Worm (Caenorhabditis elegans) whole organism, mixed stage, embryonic: ENCODE results near the gene C49F5.13.

Source experiments
- M03D4.4 ChIP-seq: sonication (generic microtip); optimal IDR thresholded peaks from 2 replicates; lab custom pipeline; 2017; ENCODE audit warnings: mild to moderate bottlenecking, missing genetic modification characterization, missing compliant biosample characterization
- bed-3 ChIP-seq: fragments of 200-800 bp; sonication (Bioruptor generic); optimal IDR thresholded peaks from 3 replicates; lab custom pipeline; 2018; ENCODE audit warnings: mild to moderate bottlenecking, missing genetic modification characterization, moderate library complexity, missing compliant biosample characterization
- blmp-1 ChIP-seq: fragments of 150-350 bp; optimal IDR thresholded peaks from 2 replicates; lab custom pipeline; 2014; ENCODE audit warnings: missing biosample characterization, missing genetic modification characterization
- ceh-39 ChIP-seq: fragments of 150-350 bp; optimal IDR thresholded peaks from 2 replicates; lab custom pipeline; 2014; ENCODE audit warnings: missing biosample characterization, missing genetic modification characterization
- ceh-43 ChIP-seq: fragments of 200-800 bp; sonication (Bioruptor generic); optimal IDR thresholded peaks from 2 replicates; lab custom pipeline; 2018; ENCODE audit warnings: mild to moderate bottlenecking, missing genetic modification characterization, moderate library complexity, missing compliant biosample characterization
- ceh-83 ChIP-seq: fragments of 200-800 bp; sonication (Bioruptor generic); optimal IDR thresholded peaks from 2 replicates; lab custom pipeline; 2018; ENCODE audit warnings: mild to moderate bottlenecking, missing genetic modification characterization, missing compliant biosample characterization
- ces-1 ChIP-seq: fragments of 150-350 bp; optimal IDR thresholded peaks from 2 replicates; lab custom pipeline; 2014; ENCODE audit warnings: missing biosample characterization, missing genetic modification reagents, missing genetic modification characterization
- cnd-1 ChIP-seq: fragments of 200-800 bp; sonication (Bioruptor generic); optimal IDR thresholded peaks from 2 replicates; lab custom pipeline; 2018; ENCODE audit warnings: mild to moderate bottlenecking, missing genetic modification characterization, missing compliant biosample characterization
- drap-1 ChIP-seq: fragments of 200-800 bp; sonication (Bioruptor generic); optimal IDR thresholded peaks from 3 replicates; lab custom pipeline; 2018; ENCODE audit warnings: mild to moderate bottlenecking, missing genetic modification characterization, missing compliant biosample characterization
- elt-1 ChIP-seq: sonication (generic microtip); optimal IDR thresholded peaks from 2 replicates; lab custom pipeline; 2017; ENCODE audit warnings: missing genetic modification characterization, mild to moderate bottlenecking, missing compliant biosample characterization, antibody characterized with exemption, moderate library complexity, borderline replicate concordance; ENCODE audit not compliant: insufficient read depth
- elt-3 ChIP-seq: fragments of 150-350 bp; optimal IDR thresholded peaks from 2 replicates; lab custom pipeline; 2014; ENCODE audit warnings: missing biosample characterization, missing genetic modification characterization
- flh-1 ChIP-seq: fragments of 200-800 bp; sonication (Bioruptor generic); optimal IDR thresholded peaks from 2 replicates; lab custom pipeline; 2018; ENCODE audit warnings: mild to moderate bottlenecking, missing genetic modification characterization, moderate library complexity, missing compliant biosample characterization
- ham-2 ChIP-seq: fragments of 200-800 bp; sonication (Bioruptor generic); optimal IDR thresholded peaks from 2 replicates; lab custom pipeline; 2018; ENCODE audit warnings: mild to moderate bottlenecking, missing genetic modification characterization, missing compliant biosample characterization
- hlh-1 ChIP-seq: fragments of 150-350 bp; optimal IDR thresholded peaks from 2 replicates; lab custom pipeline; 2014; ENCODE audit warnings: missing biosample characterization, missing genetic modification reagents, missing genetic modification characterization
- lin-13 ChIP-seq: fragments of 150-350 bp; optimal IDR thresholded peaks from 2 replicates; lab custom pipeline; 2014; ENCODE audit warnings: missing biosample characterization, missing genetic modification characterization
- lin-32 ChIP-seq: fragments of 200-800 bp; sonication (Bioruptor generic); optimal IDR thresholded peaks from 2 replicates; lab custom pipeline; 2018; ENCODE audit warnings: mild to moderate bottlenecking, missing genetic modification characterization, missing compliant biosample characterization
- lsy-2 ChIP-seq: fragments of 150-350 bp; optimal IDR thresholded peaks from 2 replicates; lab custom pipeline; 2014; ENCODE audit warnings: missing biosample characterization, missing genetic modification characterization
- mab-5 ChIP-seq: fragments of 150-350 bp; optimal IDR thresholded peaks from 2 replicates; lab custom pipeline; 2014; ENCODE audit warnings: missing biosample characterization, missing genetic modification characterization
- mep-1 ChIP-seq: fragments of 150-350 bp; optimal IDR thresholded peaks from 2 replicates; lab custom pipeline; 2017; ENCODE audit warnings: missing biosample characterization, missing genetic modification reagents, missing genetic modification characterization, inconsistent platforms
- mls-2 ChIP-seq: sonication (generic microtip); optimal IDR thresholded peaks from 2 replicates; lab custom pipeline; 2016; ENCODE audit warnings: mild to moderate bottlenecking, missing genetic modification characterization, moderate library complexity, missing compliant biosample characterization
- nhr-12 ChIP-seq: fragments of 150-350 bp; optimal IDR thresholded peaks from 2 replicates; lab custom pipeline; 2014; ENCODE audit warnings: missing biosample characterization, missing genetic modification characterization
- nhr-2 ChIP-seq: fragments of 150-350 bp; optimal IDR thresholded peaks from 2 replicates; lab custom pipeline; 2014; ENCODE audit warnings: missing biosample characterization, missing genetic modification characterization
- nhr-237 ChIP-seq: fragments of 150-350 bp; optimal IDR thresholded peaks from 2 replicates; lab custom pipeline; 2014; ENCODE audit warnings: missing biosample characterization, missing genetic modification characterization
- nhr-28 ChIP-seq: fragments of 150-350 bp; optimal IDR thresholded peaks from 2 replicates; lab custom pipeline; 2014; ENCODE audit warnings: missing biosample characterization, missing genetic modification characterization
- nhr-76 ChIP-seq: sonication (generic microtip); optimal IDR thresholded peaks from 2 replicates; lab custom pipeline; 2017; ENCODE audit warnings: missing biosample characterization, missing genetic modification characterization
- pha-4 ChIP-seq: fragments of 150-350 bp; optimal IDR thresholded peaks from 2 replicates; lab custom pipeline; 2018; ENCODE audit warnings: missing biosample characterization, missing genetic modification reagents, missing genetic modification characterization
- sem-2 ChIP-seq: fragments of 200-800 bp; sonication (Bioruptor generic); optimal IDR thresholded peaks from 2 replicates; lab custom pipeline; 2018; ENCODE audit warnings: mild to moderate bottlenecking, missing genetic modification characterization, missing compliant biosample characterization
- snpc-4 ChIP-seq: fragments of 150-350 bp; optimal IDR thresholded peaks from 2 replicates; lab custom pipeline; 2014; ENCODE audit warnings: missing biosample characterization, missing genetic modification characterization
- sptf-1 ChIP-seq: sonication (generic microtip); optimal IDR thresholded peaks from 2 replicates; lab custom pipeline; 2017; ENCODE audit warnings: mild to moderate bottlenecking, missing genetic modification characterization, moderate library complexity, missing compliant biosample characterization
- tbx-8 ChIP-seq: fragments of 200-800 bp; sonication (Bioruptor generic); optimal IDR thresholded peaks from 2 replicates; lab custom pipeline; 2018; ENCODE audit warnings: mild to moderate bottlenecking, missing genetic modification characterization, moderate library complexity, missing compliant biosample characterization
- unc-120 ChIP-seq: sonication (generic microtip); optimal IDR thresholded peaks from 2 replicates; lab custom pipeline; 2017; ENCODE audit warnings: missing genetic modification characterization, missing compliant biosample characterization; ENCODE audit not compliant: poor library complexity, severe bottlenecking
- unc-39 ChIP-seq: fragments of 150-350 bp; optimal IDR thresholded peaks from 2 replicates; lab custom pipeline; 2014; ENCODE audit warnings: missing biosample characterization, missing genetic modification characterization
- unc-62 ChIP-seq: fragments of 150-350 bp; optimal IDR thresholded peaks from 2 replicates; lab custom pipeline; 2014; ENCODE audit warnings: missing biosample characterization, missing genetic modification reagents, missing genetic modification characterization
- zip-8 ChIP-seq: fragments of 150-350 bp; optimal IDR thresholded peaks from 2 replicates; lab custom pipeline; 2014; ENCODE audit warnings: missing biosample characterization, missing genetic modification characterization
- ztf-11 ChIP-seq: fragments of 150-350 bp; optimal IDR thresholded peaks from 2 replicates; lab custom pipeline; 2014; ENCODE audit warnings: missing biosample characterization, missing genetic modification characterization

C49F5.13 gene

DNA sequence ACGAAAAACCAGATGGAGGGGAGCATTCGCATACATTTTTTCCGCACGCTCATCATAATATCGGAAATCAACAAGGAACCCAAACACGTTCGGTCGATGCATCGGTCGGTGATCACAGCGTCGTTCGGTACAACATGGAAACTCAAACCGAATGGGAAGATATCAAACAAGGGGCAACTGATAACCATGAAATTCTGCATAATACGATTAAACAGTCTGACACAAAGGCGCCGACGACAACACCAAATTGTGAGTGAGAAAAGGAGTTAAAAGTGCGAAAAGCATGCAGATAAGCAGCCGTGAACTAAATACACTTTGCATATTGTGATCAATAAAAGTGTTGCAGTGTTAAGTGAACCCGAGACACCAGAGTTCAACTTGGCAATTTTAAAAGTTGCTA, 36.0 kb upstream of the C49F5.13 start:
- TF ChIP-seq cnd-1 (tag; lab: Kevin White, UChicago) (no peak), unc-120 (tag; lab: Kevin White, UChicago) (no peak), ceh-83 (GFP tag; lab: Kevin White, UChicago) (no peak), mls-2 (tag; lab: Kevin White, UChicago) (no peak), nhr-237 (tag; lab: Kevin White, UChicago) (no peak), sem-2 (no peak)

DNA sequence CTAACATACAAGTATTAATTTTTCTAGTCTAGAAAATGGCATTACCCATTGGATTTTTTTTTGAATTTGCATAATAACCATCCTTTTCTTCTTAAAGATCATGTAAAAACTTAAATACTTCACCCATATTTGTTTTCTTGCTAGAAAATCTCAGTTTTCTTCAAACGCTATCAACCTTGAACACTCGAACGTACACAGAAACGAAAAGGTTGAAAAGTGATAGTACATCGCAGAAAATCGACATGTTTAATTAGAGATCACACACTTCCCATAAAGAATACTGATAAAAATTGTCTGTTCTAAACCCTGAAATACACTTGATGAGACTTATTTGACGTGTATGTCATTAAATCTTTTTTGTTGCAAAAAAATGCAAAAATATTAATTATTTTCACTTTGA, 33.6 kb upstream of the C49F5.13 start, which contains the start of gene F55G7.4:
Gene F55G7.4 (plus strand): TSS at position 301 of the 400 bp plus-strand sequence.
- TF ChIP-seq ceh-39 (tag; lab: Kevin White, UChicago) (no peak), tbx-8 (GFP tag; lab: Kevin White, UChicago) (no peak), ces-1 (GFP tag; lab: Kevin White, UChicago) (no peak)

DNA sequence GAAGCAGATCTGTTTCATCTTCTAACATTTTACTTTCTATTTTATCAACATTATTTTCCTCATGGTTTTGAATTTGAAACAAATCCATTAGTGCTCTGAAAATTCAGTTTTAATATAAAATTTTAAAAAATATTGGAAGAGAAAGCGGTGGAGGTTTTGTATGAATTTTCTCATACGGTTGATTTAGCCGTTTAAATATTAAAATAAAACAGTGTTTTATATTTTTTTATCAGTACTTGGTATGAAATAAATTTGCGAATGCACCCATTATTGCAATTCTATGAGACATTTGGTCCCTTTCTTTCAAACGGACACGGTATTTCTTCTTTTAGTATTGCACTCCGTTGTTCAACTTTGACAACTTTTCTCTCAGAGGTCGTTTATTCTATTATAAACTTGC, 29.6 kb upstream of the C49F5.13 start, which contains the start of gene dot-1.4:
Gene dot-1.4 (minus strand): TSS at position 101 of the 400 bp plus-strand sequence.
- TF ChIP-seq zip-8 (tag; lab: Kevin White, UChicago) (no peak), flh-1 (no peak), mep-1 (tag; lab: Kevin White, UChicago) (no peak), bed-3 (GFP tag; lab: Kevin White, UChicago) (no peak), nhr-12 (no peak), mab-5 (no peak), unc-39 (tag; lab: Kevin White, UChicago) (no peak), ces-1 (GFP tag; lab: Kevin White, UChicago) (no peak), sem-2 (no peak), nhr-237 (tag; lab: Kevin White, UChicago) (no peak), nhr-76 (tag; lab: Kevin White, UChicago) (no peak), mls-2 (tag; lab: Kevin White, UChicago) (no peak), M03D4.4 (tag; lab: Kevin White, UChicago) (no peak), ztf-11 (tag; lab: Kevin White, UChicago) (no peak), lin-32 (GFP tag; lab: Kevin White, UChicago) (no peak), cnd-1 (tag; lab: Kevin White, UChicago) (no peak), nhr-2 (tag; lab: Kevin White, UChicago) (no peak), lin-13 (no peak), lsy-2 (tag; lab: Kevin White, UChicago) (no peak)

DNA sequence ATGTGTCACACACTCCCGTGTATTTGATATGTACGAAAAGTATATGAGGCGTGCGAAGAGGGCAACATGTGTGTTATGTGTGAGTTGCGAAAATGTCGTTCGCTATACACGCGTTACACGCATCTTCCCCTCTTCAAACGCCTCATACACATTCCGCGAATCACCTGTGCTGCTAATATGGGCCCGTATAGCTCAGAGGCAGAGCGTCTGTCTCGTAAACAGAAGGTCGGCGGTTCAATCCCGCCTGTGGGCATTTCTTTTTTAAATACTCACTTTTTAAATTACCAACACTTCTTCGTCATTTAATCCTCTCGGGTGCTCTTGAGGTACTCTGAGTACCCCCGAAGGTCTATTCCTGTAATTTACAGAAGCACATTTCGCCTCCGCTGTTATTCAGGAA, 27.7 kb upstream of the C49F5.13 start:
- TF ChIP-seq blmp-1 (tag; lab: Kevin White, UChicago), result no peak
- no peak for TF ChIP-seq flh-1
- TF ChIP-seq ceh-83 (GFP tag; lab: Kevin White, UChicago), result no peak
- no peak for TF ChIP-seq mls-2 (tag; lab: Kevin White, UChicago)
- no peak for TF ChIP-seq ham-2 (GFP tag; lab: Kevin White, UChicago)
- no peak for TF ChIP-seq drap-1 (GFP tag; lab: Kevin White, UChicago)
- TF ChIP-seq mab-5, result no peak
- TF ChIP-seq ceh-43, result no peak
- TF ChIP-seq sptf-1 (tag; lab: Kevin White, UChicago), result no peak
- no peak for TF ChIP-seq unc-39 (tag; lab: Kevin White, UChicago)
- TF ChIP-seq lin-32 (GFP tag; lab: Kevin White, UChicago), result no peak

DNA sequence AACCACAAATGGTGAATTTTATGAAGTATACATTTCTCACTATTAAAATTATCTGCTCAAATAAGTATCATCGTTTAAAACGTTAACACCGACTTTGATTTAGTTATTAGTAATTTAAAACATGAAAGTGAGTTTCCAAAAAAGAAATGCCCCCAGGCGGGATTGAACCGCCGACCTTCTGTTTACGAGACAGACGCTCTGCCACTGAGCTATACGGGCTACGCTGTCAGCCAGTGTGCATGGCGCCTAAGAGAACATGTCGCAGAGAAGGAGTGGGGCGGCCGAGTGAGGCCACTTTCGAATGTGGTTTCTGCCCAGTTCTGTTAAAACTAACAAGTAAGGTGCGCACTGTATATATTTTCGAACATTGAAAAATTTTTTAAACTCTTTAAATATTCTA, 26.3 kb upstream of the C49F5.13 start:
- no peak for TF ChIP-seq nhr-12
- no peak for TF ChIP-seq snpc-4
- no peak for TF ChIP-seq hlh-1 (tag; lab: Kevin White, UChicago)
- TF ChIP-seq unc-62 (GFP tag; lab: Kevin White, UChicago), result no peak
- TF ChIP-seq bed-3 (GFP tag; lab: Kevin White, UChicago), result peak; percentile 65
- TF ChIP-seq unc-39 (tag; lab: Kevin White, UChicago), result no peak
- TF ChIP-seq ceh-39 (tag; lab: Kevin White, UChicago), result no peak
- no peak for TF ChIP-seq elt-1 (tag; lab: Kevin White, UChicago)
- no peak for TF ChIP-seq flh-1
- TF ChIP-seq nhr-28 (tag; lab: Kevin White, UChicago), result no peak
- peak; percentile 75 for TF ChIP-seq unc-120 (tag; lab: Kevin White, UChicago)
- TF ChIP-seq sptf-1 (tag; lab: Kevin White, UChicago), result peak; percentile 87
- peak; percentile 69 for TF ChIP-seq ceh-83 (GFP tag; lab: Kevin White, UChicago)
- TF ChIP-seq drap-1 (GFP tag; lab: Kevin White, UChicago), result peak; percentile 85
- no peak for TF ChIP-seq nhr-237 (tag; lab: Kevin White, UChicago)
- TF ChIP-seq nhr-76 (tag; lab: Kevin White, UChicago), result no peak
- TF ChIP-seq cnd-1 (tag; lab: Kevin White, UChicago), result peak; percentile 85
- peak; percentile 70 for TF ChIP-seq sem-2
- peak; percentile 41 for TF ChIP-seq ceh-43
- peak; percentile 73 for TF ChIP-seq mls-2 (tag; lab: Kevin White, UChicago)
- TF ChIP-seq ztf-11 (tag; lab: Kevin White, UChicago), result no peak
- TF ChIP-seq lin-32 (GFP tag; lab: Kevin White, UChicago), result peak; percentile 41
- TF ChIP-seq ham-2 (GFP tag; lab: Kevin White, UChicago), result peak; percentile 62
- no peak for TF ChIP-seq lsy-2 (tag; lab: Kevin White, UChicago)
- TF ChIP-seq zip-8 (tag; lab: Kevin White, UChicago), result no peak
- TF ChIP-seq lin-13, result no peak
- no peak for TF ChIP-seq mab-5
- peak; percentile 80 for TF ChIP-seq M03D4.4 (tag; lab: Kevin White, UChicago)
- peak; percentile 28 for TF ChIP-seq tbx-8 (GFP tag; lab: Kevin White, UChicago)
- TF ChIP-seq mep-1 (tag; lab: Kevin White, UChicago), result peak; percentile 16
- TF ChIP-seq ces-1 (GFP tag; lab: Kevin White, UChicago), result peak; percentile 42
- peak; percentile 41 for TF ChIP-seq pha-4
- no peak for TF ChIP-seq nhr-2 (tag; lab: Kevin White, UChicago)
- TF ChIP-seq elt-3 (tag; lab: Kevin White, UChicago), result no peak
- no peak for TF ChIP-seq blmp-1 (tag; lab: Kevin White, UChicago)
- TF ChIP-seq, all 35 proteins: peak for 16
